Fruit fly (Drosophila melanogaster): ENCODE results near the gene Dyrk2.

Gene Dyrk2

DNA sequence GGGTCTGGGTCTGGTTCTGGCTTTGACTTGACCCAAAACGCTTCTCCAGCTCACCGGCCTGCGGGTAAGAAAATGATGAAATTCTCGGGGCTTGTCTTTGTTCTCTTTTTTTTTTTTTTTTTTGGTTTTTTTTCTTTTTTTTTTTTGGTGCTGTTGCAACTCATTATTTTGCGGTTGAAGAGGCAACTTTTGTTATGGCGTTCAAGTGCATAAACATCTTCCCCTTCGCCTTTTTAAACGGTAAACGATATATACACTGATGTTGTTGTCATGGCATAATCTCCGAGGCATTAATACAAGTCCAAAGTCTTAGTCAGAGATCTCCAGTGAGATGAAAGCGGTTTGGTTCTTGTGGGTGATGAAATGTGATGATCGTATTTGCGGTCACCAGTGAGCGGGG, 7.2 kb downstream of the Dyrk2 start:
- TF ChIP-seq Dll (optimal IDR thresholded peaks at IDR 0.05) = no peak
- no peak for TF ChIP-seq usp (GFP tag; optimal IDR thresholded peaks at IDR 0.05)
- no peak for TF ChIP-seq pan (optimal IDR thresholded peaks at IDR 0.05)
- TF ChIP-seq psq (optimal IDR thresholded peaks at IDR 0.05) = no peak
- TF ChIP-seq CG8478 (optimal IDR thresholded peaks at IDR 0.05) = no peak
- TF ChIP-seq EcR (GFP tag; optimal IDR thresholded peaks at IDR 0.05) = no peak

DNA sequence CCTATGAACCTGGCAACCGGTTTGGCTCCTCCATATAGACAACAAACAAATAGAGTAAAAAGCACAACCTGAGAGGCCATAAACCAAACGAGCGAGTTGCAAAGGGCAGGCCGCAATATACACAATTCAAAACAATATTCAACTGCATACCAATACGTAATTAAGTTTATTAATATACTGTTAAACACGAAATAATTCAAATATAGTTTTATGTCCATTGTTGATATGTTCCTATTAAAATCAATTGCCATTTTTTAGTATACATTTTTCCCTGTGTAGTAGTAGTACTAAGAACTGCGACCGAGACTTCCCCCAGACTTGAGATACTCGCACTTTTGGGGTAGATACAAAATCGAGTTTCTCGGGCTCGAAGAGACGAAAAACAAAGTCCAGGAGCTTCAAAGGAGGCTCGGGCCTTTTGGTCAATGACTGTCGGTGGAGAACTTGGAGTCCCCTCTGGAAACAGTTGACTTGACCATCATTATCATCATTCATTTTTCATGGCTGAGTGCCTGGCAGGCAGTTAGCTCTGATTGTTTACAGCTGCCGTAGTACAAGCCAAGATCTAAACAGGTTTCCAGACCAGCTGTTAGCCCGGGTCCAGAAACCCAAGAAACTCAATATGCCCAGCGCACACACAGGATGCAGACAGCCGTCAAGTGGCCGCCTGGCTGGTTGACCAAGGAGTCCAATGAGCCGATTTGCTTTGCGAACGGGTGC, 7.8 kb downstream of the Dyrk2 start:
- TF ChIP-seq Dll (optimal IDR thresholded peaks at IDR 0.05) (no peak), EcR (GFP tag; optimal IDR thresholded peaks at IDR 0.05) (peak in 1 of 2 experiments; percentile 61), pan (optimal IDR thresholded peaks at IDR 0.05) (no peak), psq (optimal IDR thresholded peaks at IDR 0.05) (no peak)

DNA sequence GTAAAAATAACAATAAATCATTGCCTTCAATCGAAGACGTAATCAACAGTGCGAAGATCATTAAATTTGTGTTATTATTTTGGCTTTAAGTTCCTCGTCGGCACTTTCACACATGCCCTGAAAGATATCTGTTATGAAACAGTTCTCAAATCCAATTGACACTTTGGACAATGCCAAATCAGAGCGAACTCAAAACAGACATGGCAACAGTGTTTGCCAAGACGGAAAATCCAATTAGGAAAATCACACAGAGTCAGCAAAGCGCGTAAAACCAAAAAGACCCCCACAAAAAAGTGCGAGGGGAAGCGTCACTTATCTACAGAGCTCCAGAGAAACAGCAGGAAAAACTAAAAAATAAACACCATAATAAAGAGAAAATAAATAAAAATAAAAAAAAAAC, 10.6 kb downstream of the Dyrk2 start:
- no peak for TF ChIP-seq Dll (optimal IDR thresholded peaks at IDR 0.05)
- TF ChIP-seq pan (optimal IDR thresholded peaks at IDR 0.05) = no peak
- no peak for TF ChIP-seq EcR (GFP tag; optimal IDR thresholded peaks at IDR 0.05)

DNA sequence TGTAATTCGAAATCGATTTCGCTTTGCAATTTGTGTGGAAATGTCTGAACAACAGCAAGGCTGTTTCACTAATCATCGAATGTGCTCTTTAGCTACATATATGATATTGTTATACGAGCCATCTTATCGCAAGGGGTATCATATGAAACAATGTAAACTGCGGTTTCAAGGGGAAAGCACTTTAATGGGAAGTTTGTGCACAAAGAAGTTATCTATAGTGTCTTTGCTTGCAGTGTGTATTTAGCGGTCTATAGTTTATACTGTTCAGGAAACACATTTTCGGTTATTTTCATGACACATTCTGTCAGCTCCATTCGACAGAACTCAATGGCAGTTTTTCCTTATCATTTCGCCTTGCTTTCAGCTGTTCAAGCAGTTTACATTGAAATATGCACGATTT, 12.7 kb downstream of the Dyrk2 start:
- TF ChIP-seq Dll (optimal IDR thresholded peaks at IDR 0.05) (no peak), pan (optimal IDR thresholded peaks at IDR 0.05) (no peak), psq (optimal IDR thresholded peaks at IDR 0.05) (no peak), EcR (GFP tag; optimal IDR thresholded peaks at IDR 0.05) (no peak), usp (GFP tag; optimal IDR thresholded peaks at IDR 0.05) (no peak), CG8478 (optimal IDR thresholded peaks at IDR 0.05) (no peak)

DNA sequence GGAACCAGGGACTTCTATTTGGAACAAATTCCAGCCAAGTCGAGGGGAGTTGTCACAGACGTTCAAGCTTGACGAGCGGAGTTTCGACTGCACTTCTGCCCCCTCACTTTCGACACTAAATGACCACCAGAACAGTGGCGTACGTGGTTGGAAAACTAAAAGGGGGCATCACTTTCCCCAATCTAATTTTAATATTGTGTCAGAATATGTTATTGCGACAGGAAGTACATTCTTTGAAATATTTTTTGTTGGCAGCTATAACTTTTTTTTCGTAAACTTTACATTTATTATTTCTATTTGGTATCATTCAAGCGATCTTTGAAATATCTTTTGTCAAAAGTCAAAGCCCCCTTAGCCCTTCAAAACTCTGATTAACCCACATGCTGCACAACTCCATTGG, 21.2 kb downstream of the Dyrk2 start:
- TF ChIP-seq Dll (optimal IDR thresholded peaks at IDR 0.05) = no peak
- TF ChIP-seq EcR (GFP tag; optimal IDR thresholded peaks at IDR 0.05) = no peak

DNA sequence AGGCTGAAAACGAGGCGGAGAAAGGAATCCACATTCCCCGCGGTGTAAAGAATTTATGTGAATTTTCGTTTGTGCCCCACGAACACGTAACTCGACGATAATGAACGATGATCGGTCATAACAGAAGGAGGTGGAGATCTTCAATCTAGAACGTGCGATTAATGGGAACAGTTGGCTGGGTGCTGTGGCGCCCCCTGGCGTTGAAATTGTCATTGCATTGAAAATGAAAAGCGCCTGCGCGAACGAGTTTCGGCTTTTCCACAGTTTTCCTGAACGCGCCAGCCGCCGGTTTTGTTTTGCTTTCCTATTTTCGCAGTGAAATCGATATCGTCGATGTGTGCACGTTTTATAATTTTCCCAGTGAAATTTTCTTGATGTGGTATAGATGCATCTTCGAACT, 22.6 kb downstream of the Dyrk2 start:
- no peak for TF ChIP-seq usp (GFP tag; optimal IDR thresholded peaks at IDR 0.05)
- no peak for TF ChIP-seq EcR (GFP tag; optimal IDR thresholded peaks at IDR 0.05)
- TF ChIP-seq pan (optimal IDR thresholded peaks at IDR 0.05) = no peak
- no peak for TF ChIP-seq psq (optimal IDR thresholded peaks at IDR 0.05)
- no peak for TF ChIP-seq Dll (optimal IDR thresholded peaks at IDR 0.05)
- no peak for TF ChIP-seq CG8478 (optimal IDR thresholded peaks at IDR 0.05)

DNA sequence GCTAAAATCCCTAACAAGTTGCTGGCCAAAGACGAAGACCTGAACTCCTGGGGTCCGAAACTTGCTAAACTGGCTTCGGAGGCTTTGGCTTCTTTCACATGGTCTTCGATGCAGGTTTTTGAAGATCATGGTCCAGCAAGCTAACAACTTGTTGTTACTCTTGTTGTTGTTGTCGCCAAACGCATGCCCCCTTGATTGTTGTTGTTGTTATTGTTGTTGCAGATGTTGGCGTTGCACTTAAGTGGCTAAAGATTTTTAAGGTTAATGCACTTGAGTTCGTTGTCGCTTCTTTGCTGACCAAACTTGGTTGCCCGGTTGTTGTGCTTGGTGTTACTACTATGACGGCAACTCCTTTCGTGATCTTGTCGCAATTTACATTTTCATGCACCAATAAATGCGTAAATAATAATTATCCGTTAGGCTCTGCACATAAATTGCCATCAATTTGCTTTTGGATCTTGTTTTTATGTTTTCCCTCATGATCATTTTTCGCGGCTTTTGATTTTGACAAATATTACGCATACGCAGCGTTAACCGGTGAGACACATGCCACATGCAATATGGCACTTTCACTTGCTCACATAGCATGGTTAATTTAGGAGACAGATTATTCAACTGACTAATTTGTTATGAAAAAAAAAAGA, 26.2 kb downstream of the Dyrk2 start:
- TF ChIP-seq psq (optimal IDR thresholded peaks at IDR 0.05) = no peak
- TF ChIP-seq Dll (optimal IDR thresholded peaks at IDR 0.05) = no peak
- TF ChIP-seq EcR (GFP tag; optimal IDR thresholded peaks at IDR 0.05) = peak; percentile 69 to 95

DNA sequence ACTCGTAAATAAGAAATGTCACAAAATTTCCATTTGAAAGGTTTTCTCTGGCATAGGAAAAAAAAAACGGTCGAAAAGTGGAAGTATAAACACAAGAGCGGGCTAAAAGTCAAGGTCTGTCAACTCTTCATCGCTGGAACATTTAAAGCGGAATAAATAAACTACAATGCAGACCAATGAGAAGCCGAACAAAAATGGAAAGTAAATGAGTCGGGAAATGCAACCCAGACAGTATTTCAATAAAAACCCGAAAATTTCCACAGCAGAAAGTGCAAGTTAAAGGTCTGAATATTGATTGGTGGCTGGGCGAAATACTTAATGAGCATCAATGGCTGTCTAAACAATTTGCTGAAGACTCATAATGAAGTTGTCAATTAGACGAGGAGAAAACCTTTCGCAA, 26.8 kb downstream of the Dyrk2 start:
- TF ChIP-seq pan (optimal IDR thresholded peaks at IDR 0.05) = no peak
- TF ChIP-seq EcR (GFP tag; optimal IDR thresholded peaks at IDR 0.05) = no peak
- TF ChIP-seq usp (GFP tag; optimal IDR thresholded peaks at IDR 0.05) = no peak
- TF ChIP-seq psq (optimal IDR thresholded peaks at IDR 0.05) = no peak
- TF ChIP-seq Dll (optimal IDR thresholded peaks at IDR 0.05) = no peak
- no peak for TF ChIP-seq CG8478 (optimal IDR thresholded peaks at IDR 0.05)

DNA sequence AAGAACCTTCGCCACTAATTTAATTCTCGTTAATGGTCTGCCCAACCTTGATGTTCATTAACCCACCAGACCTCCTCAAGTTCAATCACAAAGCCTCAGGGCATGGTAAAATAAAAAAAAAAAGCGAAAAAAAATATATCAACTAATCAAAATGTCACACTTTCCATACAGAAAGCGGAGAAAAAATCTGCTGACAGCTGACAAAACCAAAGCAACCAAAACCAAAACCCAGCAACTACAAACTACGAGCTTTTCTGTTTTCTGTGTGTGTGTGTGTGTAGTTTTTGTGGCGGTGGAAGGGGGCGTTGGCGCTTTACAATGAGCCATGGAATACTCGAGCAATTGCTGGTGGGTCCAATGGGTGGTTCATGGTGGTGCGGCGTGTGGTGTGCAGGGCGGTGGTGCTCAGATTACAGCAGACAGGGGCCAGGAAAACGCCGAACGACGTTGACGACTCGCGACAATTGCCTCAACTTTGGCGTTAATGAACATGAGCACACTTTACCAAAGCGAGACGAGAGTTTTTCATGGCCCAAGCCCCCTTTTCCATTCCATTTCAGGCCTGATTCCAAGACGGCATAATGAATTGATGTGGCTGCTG, 30.0 kb downstream of the Dyrk2 start:
- no peak for TF ChIP-seq psq (optimal IDR thresholded peaks at IDR 0.05)
- no peak for TF ChIP-seq CG8478 (optimal IDR thresholded peaks at IDR 0.05)
- TF ChIP-seq usp (GFP tag; optimal IDR thresholded peaks at IDR 0.05) = no peak
- no peak for TF ChIP-seq pan (optimal IDR thresholded peaks at IDR 0.05)
- no peak for TF ChIP-seq Dll (optimal IDR thresholded peaks at IDR 0.05)
- TF ChIP-seq EcR (GFP tag; optimal IDR thresholded peaks at IDR 0.05) = no peak

DNA sequence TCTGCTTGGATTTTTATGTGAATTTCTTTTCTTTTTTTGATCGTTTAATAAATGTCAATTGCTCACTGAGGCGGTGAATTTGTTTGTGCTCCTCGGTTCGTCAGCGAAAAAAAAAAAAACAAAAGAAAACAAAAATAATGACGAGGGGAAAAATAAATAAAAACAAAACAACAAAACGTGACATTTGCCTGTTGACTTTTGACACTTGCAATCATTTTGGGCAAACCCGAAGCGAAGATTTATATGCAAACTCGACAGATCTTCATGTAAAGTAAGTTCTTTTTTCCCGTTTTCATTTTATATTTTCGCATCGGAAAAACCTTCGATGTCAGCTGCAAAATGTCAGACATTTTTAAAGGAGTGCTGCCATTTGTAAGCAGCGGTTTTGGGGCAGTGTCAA, 33.5 kb downstream of the Dyrk2 start:
- TF ChIP-seq usp (GFP tag; optimal IDR thresholded peaks at IDR 0.05) = no peak
- no peak for TF ChIP-seq pan (optimal IDR thresholded peaks at IDR 0.05)
- no peak for TF ChIP-seq Dll (optimal IDR thresholded peaks at IDR 0.05)
- no peak for TF ChIP-seq psq (optimal IDR thresholded peaks at IDR 0.05)

DNA sequence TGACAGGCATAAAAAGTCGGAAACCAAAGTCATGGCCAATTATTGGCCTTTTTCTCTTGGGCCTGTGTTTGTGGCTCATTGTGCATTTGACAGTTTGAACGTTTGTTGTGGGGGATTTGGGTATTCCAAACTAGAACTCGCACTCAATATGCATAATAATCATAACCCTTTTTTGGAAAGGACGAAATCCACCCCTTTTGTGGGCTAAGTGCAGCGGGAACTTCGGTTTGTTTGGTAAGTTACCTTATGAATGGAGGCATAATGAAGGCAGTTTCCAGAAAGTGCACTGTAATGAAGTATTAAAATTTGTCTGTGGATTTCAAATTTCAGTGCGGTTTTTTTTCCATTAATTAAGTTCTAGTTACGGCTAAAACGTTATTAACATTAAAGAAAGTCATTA, 35.6 kb downstream of the Dyrk2 start:
- no peak for TF ChIP-seq Dll (optimal IDR thresholded peaks at IDR 0.05)
- TF ChIP-seq pan (optimal IDR thresholded peaks at IDR 0.05) = no peak
- TF ChIP-seq EcR (GFP tag; optimal IDR thresholded peaks at IDR 0.05) = no peak
- no peak for TF ChIP-seq usp (GFP tag; optimal IDR thresholded peaks at IDR 0.05)
- no peak for TF ChIP-seq CG8478 (optimal IDR thresholded peaks at IDR 0.05)
- no peak for TF ChIP-seq psq (optimal IDR thresholded peaks at IDR 0.05)

DNA sequence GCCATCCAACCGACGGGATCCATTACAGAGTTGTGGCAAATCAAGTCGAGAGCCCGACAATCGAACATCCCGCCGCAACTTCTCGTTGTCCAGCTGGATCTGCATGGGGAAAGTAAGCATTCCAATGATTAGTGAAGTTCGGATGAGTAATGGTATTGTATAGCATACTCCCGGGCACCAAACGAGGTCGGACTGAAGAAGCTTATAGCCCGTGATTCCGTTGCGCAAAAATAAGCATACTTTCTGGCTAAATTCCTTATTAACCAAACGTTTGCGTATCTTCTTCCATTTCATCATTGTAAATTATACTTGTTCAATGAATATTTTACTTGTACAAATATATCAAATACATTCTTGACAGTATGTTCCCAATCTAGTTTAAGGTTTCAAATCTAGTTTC, 36.7 kb downstream of the Dyrk2 start:
- TF ChIP-seq EcR (GFP tag; optimal IDR thresholded peaks at IDR 0.05) (no peak), Dll (optimal IDR thresholded peaks at IDR 0.05) (no peak), CG8478 (optimal IDR thresholded peaks at IDR 0.05) (no peak), pan (optimal IDR thresholded peaks at IDR 0.05) (no peak), psq (optimal IDR thresholded peaks at IDR 0.05) (no peak), usp (GFP tag; optimal IDR thresholded peaks at IDR 0.05) (no peak)
